Fruit fly (Drosophila melanogaster) whole organism, pupa: ENCODE measurements around the gene CG43074.
A peak's percentile ranks its signal among the peaks of the same experiment; 100 is the strongest.

Experiments used
- CG10348 ChIP-seq: fragments of 200-800 bp; sonication (Bioruptor generic); IDR thresholded peaks from 2 replicates; pipeline ENCODE4 v1.3.6; 2022; ENCODE audit warnings: missing biosample characterization, missing genetic modification characterization
- CG12605 ChIP-seq: fragments of 200-800 bp; sonication (Bioruptor generic); IDR thresholded peaks from 2 replicates; pipeline ENCODE4 v1.3.6; 2022; ENCODE audit warnings: missing biosample characterization, missing genetic modification characterization
- CG13204 ChIP-seq: fragments of 200-800 bp; sonication (Bioruptor generic); optimal IDR thresholded peaks from 2 replicates; lab custom pipeline; 2018; ENCODE audit warnings: missing biosample characterization, mild to moderate bottlenecking, missing genetic modification characterization, moderate library complexity
- CG14655 ChIP-seq: fragments of 200-800 bp; sonication (Bioruptor generic); optimal IDR thresholded peaks from 3 replicates; lab custom pipeline; 2017; ENCODE audit warnings: mild to moderate bottlenecking, missing biosample characterization, missing genetic modification reagents, missing genetic modification characterization
- CG15710 ChIP-seq: fragments of 200-800 bp; sonication (Bioruptor generic); optimal IDR thresholded peaks from 2 replicates; lab custom pipeline; 2018; ENCODE audit warnings: missing biosample characterization, mild to moderate bottlenecking, missing genetic modification characterization, moderate library complexity
- CG17806 ChIP-seq: fragments of 200-800 bp; sonication (Bioruptor generic); optimal IDR thresholded peaks from 2 replicates; lab custom pipeline; 2018; ENCODE audit warnings: missing biosample characterization, mild to moderate bottlenecking, missing genetic modification characterization, moderate library complexity
- CG32121 ChIP-seq: fragments of 200-800 bp; sonication (Bioruptor generic); IDR thresholded peaks from 2 replicates; pipeline ENCODE4 v1.3.6; 2022; ENCODE audit warnings: missing biosample characterization, missing genetic modification characterization
- CG34367 ChIP-seq: fragments of 200-800 bp; sonication (Bioruptor generic); optimal IDR thresholded peaks from 2 replicates; lab custom pipeline; 2018; ENCODE audit warnings: missing biosample characterization, mild to moderate bottlenecking, missing genetic modification characterization
- CG4496 ChIP-seq: fragments of 200-800 bp; sonication (Bioruptor generic); IDR thresholded peaks from 3 replicates; pipeline ENCODE4 v1.3.6; 2022; ENCODE audit warnings: missing biosample characterization, missing genetic modification characterization
- CG8159 ChIP-seq: fragments of 200-800 bp; sonication (Bioruptor generic); optimal IDR thresholded peaks from 3 replicates; lab custom pipeline; 2018; ENCODE audit warnings: missing biosample characterization, mild to moderate bottlenecking, missing genetic modification characterization, moderate library complexity
- CG8301 ChIP-seq: fragments of 200-800 bp; sonication (Bioruptor generic); optimal IDR thresholded peaks from 2 replicates; lab custom pipeline; 2018; ENCODE audit warnings: missing biosample characterization, mild to moderate bottlenecking, missing genetic modification characterization
- CG9948 ChIP-seq: fragments of 200-800 bp; sonication (Bioruptor generic); optimal IDR thresholded peaks from 2 replicates; lab custom pipeline; 2018; ENCODE audit warnings: missing biosample characterization, mild to moderate bottlenecking, missing genetic modification characterization, moderate library complexity
- D1 ChIP-seq: fragments of 200-800 bp; sonication (Bioruptor generic); optimal IDR thresholded peaks from 2 replicates; lab custom pipeline; 2018; ENCODE audit warnings: missing biosample characterization, mild to moderate bottlenecking, missing genetic modification characterization, moderate library complexity
- EcR ChIP-seq: fragments of 200-800 bp; sonication (Bioruptor generic); optimal IDR thresholded peaks from 3 replicates; lab custom pipeline; 2019; ENCODE audit warnings: missing biosample characterization, missing genetic modification characterization, mild to moderate bottlenecking, moderate library complexity, missing genetic modification reagents
- Ets98B ChIP-seq: fragments of 200-800 bp; sonication (Bioruptor generic); IDR thresholded peaks from 2 replicates; pipeline ENCODE4 v1.3.6; 2022; ENCODE audit warnings: missing biosample characterization, missing genetic modification characterization
- Pif1A ChIP-seq: fragments of 200-800 bp; sonication (Bioruptor generic); optimal IDR thresholded peaks from 3 replicates; lab custom pipeline; 2016; ENCODE audit warnings: missing biosample characterization, missing genetic modification characterization
- Pif1B ChIP-seq: fragments of 200-800 bp; sonication (Bioruptor generic); optimal IDR thresholded peaks from 3 replicates; lab custom pipeline; 2016; ENCODE audit warnings: missing biosample characterization, missing genetic modification characterization
- Snoo ChIP-seq: fragments of 200-800 bp; sonication (Bioruptor generic); optimal IDR thresholded peaks from 3 replicates; lab custom pipeline; 2017; ENCODE audit warnings: missing biosample characterization, mild to moderate bottlenecking, missing genetic modification characterization, inconsistent platforms
- fd96Ca ChIP-seq: fragments of 200-800 bp; sonication (Bioruptor generic); IDR thresholded peaks from 3 replicates; pipeline ENCODE4 v1.3.6; 2022; ENCODE audit warnings: missing biosample characterization, missing genetic modification characterization
- gl ChIP-seq: fragments of 200-800 bp; sonication (Bioruptor generic); optimal IDR thresholded peaks from 2 replicates; lab custom pipeline; 2018; ENCODE audit warnings: missing biosample characterization, mild to moderate bottlenecking, missing genetic modification characterization
- rn ChIP-seq: fragments of 200-800 bp; sonication (Bioruptor generic); IDR thresholded peaks from 2 replicates; pipeline ENCODE4 v1.3.6; 2022; ENCODE audit warnings: missing biosample characterization, missing genetic modification characterization

Gene CG43074

dm6 chr3L:3450410-3450809 lies 34.0 kb downstream of the CG43074 start:
- TF ChIP-seq CG8159 (tag; lab: Kevin White, UChicago): peak; percentile 33
- peak; percentile 25 for TF ChIP-seq Pif1A (GFP tag; lab: Kevin White, UChicago)
- no peak for TF ChIP-seq CG10348
- peak; percentile 45 for TF ChIP-seq Snoo (tag; lab: Kevin White, UChicago)
- TF ChIP-seq CG15710: peak; percentile 48
- no peak for TF ChIP-seq rn (GFP tag; lab: Robert Waterston, UW)
- TF ChIP-seq EcR: peak; percentile 4
- peak; percentile 15 for TF ChIP-seq CG17806 (tag; lab: Kevin White, UChicago)

- no peak for TF ChIP-seq CG12605 (GFP tag; lab: Robert Waterston, UW)
- no peak for TF ChIP-seq D1 (tag; lab: Kevin White, UChicago)
- TF ChIP-seq fd96Ca: 0 out of 3 replicates have a peak, but pooled peaks have one; percentile 21
- TF ChIP-seq, all 21 proteins: peak for 1
Observed at dm6 chr3L:3449680-3450079, 34.8 kb downstream of the CG43074 start.

dm6 chr3L:3447948-3448526 lies 36.4 kb downstream of the CG43074 start:
- TF ChIP-seq gl (no peak), CG15710 (no peak), fd96Ca (no peak), CG13204 (no peak), Snoo (tag; lab: Kevin White, UChicago) (no peak), CG4496 (GFP tag; lab: Robert Waterston, UW) (no peak), rn (GFP tag; lab: Robert Waterston, UW) (no peak), CG10348 (no peak), EcR (no peak), CG9948 (tag; lab: Kevin White, UChicago) (no peak), CG12605 (GFP tag; lab: Robert Waterston, UW) (no peak)

dm6 chr3L:3444246-3444785 lies 40.1 kb downstream of the CG43074 start:
- TF ChIP-seq fd96Ca (0 out of 3 replicates have a peak, but pooled peaks have one; percentile 11), CG8301 (tag; lab: Kevin White, UChicago) (peak; percentile 82), CG9948 (tag; lab: Kevin White, UChicago) (peak; percentile 78), EcR (no peak), D1 (tag; lab: Kevin White, UChicago) (peak; percentile 20), rn (GFP tag; lab: Robert Waterston, UW) (0 out of 2 replicates have a peak, but pooled peaks have one; percentile 33), CG12605 (GFP tag; lab: Robert Waterston, UW) (peak; percentile 46; the same call in 1 of the 2 replicates), Ets98B (GFP tag; lab: Robert Waterston, UW) (peak; percentile 32; the same call in 1 of the 2 replicates), Pif1A (GFP tag; lab: Kevin White, UChicago) (peak; percentile 70), CG10348 (no peak), CG4496 (GFP tag; lab: Robert Waterston, UW) (no peak), CG8159 (tag; lab: Kevin White, UChicago) (peak; percentile 93), CG17806 (tag; lab: Kevin White, UChicago) (peak; percentile 80), Pif1B (peak; percentile 53), CG15710 (peak; percentile 67), Snoo (tag; lab: Kevin White, UChicago) (no peak), CG34367 (tag; lab: Kevin White, UChicago) (peak; percentile 69), CG14655 (GFP tag; lab: Kevin White, UChicago) (peak; percentile 84), CG32121 (GFP tag; lab: Robert Waterston, UW) (no peak), CG13204 (no peak), gl (peak; percentile 7)

- TF ChIP-seq CG8301 (tag; lab: Kevin White, UChicago) (peak; percentile 39), CG9948 (tag; lab: Kevin White, UChicago) (peak; percentile 48), gl (no peak), CG4496 (GFP tag; lab: Robert Waterston, UW) (no peak), CG17806 (tag; lab: Kevin White, UChicago) (peak; percentile 66), D1 (tag; lab: Kevin White, UChicago) (no peak), Pif1A (GFP tag; lab: Kevin White, UChicago) (peak; percentile 49), CG10348 (no peak), Pif1B (no peak), Ets98B (GFP tag; lab: Robert Waterston, UW) (no peak), CG13204 (no peak), CG15710 (peak; percentile 30), CG32121 (GFP tag; lab: Robert Waterston, UW) (no peak), Snoo (tag; lab: Kevin White, UChicago) (no peak), CG12605 (GFP tag; lab: Robert Waterston, UW) (0 out of 2 replicates have a peak, but pooled peaks have one; percentile 18), CG8159 (tag; lab: Kevin White, UChicago) (peak; percentile 54), CG14655 (GFP tag; lab: Kevin White, UChicago) (peak; percentile 55), CG34367 (tag; lab: Kevin White, UChicago) (peak; percentile 26), fd96Ca (no peak), rn (GFP tag; lab: Robert Waterston, UW) (no peak), EcR (no peak)
Observed at dm6 chr3L:3442751-3443524, 41.5 kb downstream of the CG43074 start.
